Fruit fly (Drosophila melanogaster) whole organism, embryonic: ENCODE results near the gene stv.

Experiments used
- Asciz ChIP-seq: fragments of 200-800 bp; sonication (Bioruptor generic); optimal IDR thresholded peaks from 2 replicates; lab custom pipeline; 2017; ENCODE audit warnings: missing biosample characterization, mild to moderate bottlenecking, missing genetic modification characterization, missing genetic modification reagents
- B-H2 ChIP-seq: fragments of 200-800 bp; sonication (Bioruptor generic); optimal IDR thresholded peaks from 2 replicates; lab custom pipeline; 2018; ENCODE audit warnings: missing biosample characterization, mild to moderate bottlenecking, missing genetic modification characterization
- Bgb ChIP-seq: fragments of 200-800 bp; sonication (Bioruptor generic); IDR thresholded peaks from 2 replicates; pipeline ENCODE4 v1.3.6; 2022; ENCODE audit warnings: missing biosample characterization, missing genetic modification characterization; ENCODE audit not compliant: partially characterized antibody
- BtbVII ChIP-seq: fragments of 200-800 bp; sonication (Bioruptor generic); optimal IDR thresholded peaks from 3 replicates; lab custom pipeline; 2017; ENCODE audit warnings: missing biosample characterization, mild to moderate bottlenecking, missing genetic modification characterization
- CG12236 ChIP-seq: fragments of 200-800 bp; sonication (Bioruptor generic); optimal IDR thresholded peaks from 2 replicates; lab custom pipeline; 2016; ENCODE audit warnings: missing biosample characterization, missing genetic modification characterization
- CG13123 ChIP-seq: fragments of 200-800 bp; sonication (Bioruptor generic); optimal IDR thresholded peaks from 2 replicates; lab custom pipeline; 2016; ENCODE audit warnings: missing biosample characterization, missing genetic modification characterization
- CG13624 ChIP-seq: fragments of 200-800 bp; sonication (Bioruptor generic); optimal IDR thresholded peaks from 2 replicates; lab custom pipeline; 2016; ENCODE audit warnings: missing biosample characterization, missing genetic modification characterization
- CG1529 ChIP-seq: fragments of 200-800 bp; sonication (Bioruptor generic); optimal IDR thresholded peaks from 3 replicates; lab custom pipeline; 2018; ENCODE audit warnings: missing biosample characterization, missing genetic modification characterization
- CG16813 ChIP-seq: fragments of 200-800 bp; sonication (Bioruptor generic); IDR thresholded peaks from 3 replicates; pipeline ENCODE4 v1.3.6; 2022; ENCODE audit warnings: missing biosample characterization, missing genetic modification characterization; ENCODE audit not compliant: partially characterized antibody
- CG2889 ChIP-seq: fragments of 200-800 bp; sonication (Bioruptor generic); IDR thresholded peaks from 3 replicates; pipeline ENCODE4 v1.3.6; 2022; ENCODE audit warnings: missing biosample characterization, missing genetic modification characterization
- CG33213 ChIP-seq: fragments of 200-800 bp; sonication (Bioruptor generic); optimal IDR thresholded peaks from 3 replicates; lab custom pipeline; 2016; ENCODE audit warnings: missing biosample characterization, missing genetic modification characterization
- CG42726 ChIP-seq: fragments of 200-800 bp; sonication (Bioruptor generic); IDR thresholded peaks from 2 replicates; pipeline ENCODE4 v1.3.6; 2022; ENCODE audit warnings: missing biosample characterization, missing genetic modification characterization; ENCODE audit not compliant: partially characterized antibody
- CG6689 ChIP-seq: fragments of 200-800 bp; sonication (Bioruptor generic); IDR thresholded peaks from 2 replicates; pipeline ENCODE4 v1.3.6; 2022; ENCODE audit warnings: missing biosample characterization, missing genetic modification characterization
- CG6791 ChIP-seq: fragments of 200-800 bp; sonication (Bioruptor generic); IDR thresholded peaks from 3 replicates; pipeline ENCODE4 v1.3.6; 2022; ENCODE audit warnings: missing biosample characterization, missing genetic modification characterization; ENCODE audit not compliant: partially characterized antibody
- CG7786 ChIP-seq: fragments of 200-800 bp; sonication (Bioruptor generic); optimal IDR thresholded peaks from 2 replicates; lab custom pipeline; 2016; ENCODE audit warnings: missing biosample characterization, missing genetic modification characterization
- CG9876 ChIP-seq: fragments of 200-800 bp; sonication (Bioruptor generic); optimal IDR thresholded peaks from 2 replicates; lab custom pipeline; 2016; ENCODE audit warnings: missing biosample characterization, missing genetic modification characterization
- Camta ChIP-seq: fragments of 200-800 bp; sonication (Bioruptor generic); optimal IDR thresholded peaks from 2 replicates; lab custom pipeline; 2016; ENCODE audit warnings: missing biosample characterization, missing genetic modification characterization
- Dfd ChIP-seq, 2 experiments: fragments of >200 bp; optimal IDR thresholded peaks; 2 replicates each; lab custom pipeline; 2017; ENCODE audit warnings: missing biosample characterization in 2 of 2, missing genetic modification characterization in 2 of 2
- ERR ChIP-seq: fragments of 200-800 bp; sonication (Bioruptor generic); optimal IDR thresholded peaks from 2 replicates; lab custom pipeline; 2016; ENCODE audit warnings: missing biosample characterization, missing genetic modification characterization
- H2.0 ChIP-seq: fragments of 200-800 bp; sonication (Bioruptor generic); IDR thresholded peaks from 2 replicates; pipeline ENCODE4 v1.3.6; 2022; ENCODE audit warnings: missing biosample characterization, missing genetic modification characterization
- Lhr ChIP-seq: fragments of 200-800 bp; sonication (Bioruptor generic); optimal IDR thresholded peaks from 3 replicates; lab custom pipeline; 2017; ENCODE audit warnings: mild to moderate bottlenecking, missing biosample characterization, missing genetic modification reagents, missing genetic modification characterization
- Mes4 ChIP-seq: fragments of 200-800 bp; sonication (Bioruptor generic); optimal IDR thresholded peaks from 2 replicates; lab custom pipeline; 2016; ENCODE audit warnings: missing biosample characterization, missing genetic modification characterization
- Nf-YB ChIP-seq: fragments of 200-800 bp; sonication (Bioruptor generic); optimal IDR thresholded peaks from 3 replicates; lab custom pipeline; 2019; ENCODE audit warnings: missing biosample characterization, mild to moderate bottlenecking, missing genetic modification characterization, moderate library complexity
- Pdp1 ChIP-seq, 2 experiments: fragments of 200-800 bp; sonication (Bioruptor generic); optimal IDR thresholded peaks; 3 replicates each; lab custom pipeline; 2016; ENCODE audit warnings: missing biosample characterization in 2 of 2, missing genetic modification characterization in 2 of 2, mild to moderate bottlenecking in 1 of 2, moderate library complexity in 1 of 2
- Sin3A ChIP-seq: fragments of >200 bp; optimal IDR thresholded peaks from 2 replicates; lab custom pipeline; 2018
- Sox100B ChIP-seq: fragments of 200-800 bp; sonication (Bioruptor generic); optimal IDR thresholded peaks from 3 replicates; lab custom pipeline; 2018; ENCODE audit warnings: missing biosample characterization, mild to moderate bottlenecking, missing genetic modification characterization
- Sry-δ ChIP-seq: fragments of 200-800 bp; sonication (Bioruptor generic); optimal IDR thresholded peaks from 2 replicates; lab custom pipeline; 2016; ENCODE audit warnings: missing biosample characterization, missing genetic modification characterization
- aop ChIP-seq: fragments of 200-800 bp; sonication (Bioruptor generic); IDR thresholded peaks from 2 replicates; pipeline ENCODE4 v1.3.6; 2022; ENCODE audit warnings: missing biosample characterization, missing genetic modification characterization
- ap ChIP-seq: fragments of 200-800 bp; sonication (Bioruptor generic); IDR thresholded peaks from 2 replicates; pipeline ENCODE4 v1.3.6; 2022; ENCODE audit warnings: missing biosample characterization, missing genetic modification characterization
- dati ChIP-seq: fragments of 200-800 bp; sonication (Bioruptor generic); IDR thresholded peaks from 2 replicates; pipeline ENCODE4 v1.3.6; 2022; ENCODE audit warnings: missing biosample characterization, missing genetic modification characterization
- dimm ChIP-seq: fragments of 200-800 bp; sonication (Bioruptor generic); IDR thresholded peaks from 2 replicates; pipeline ENCODE4 v1.3.6; 2022; ENCODE audit warnings: missing biosample characterization, missing genetic modification characterization
- grau ChIP-seq: fragments of 200-800 bp; optimal IDR thresholded peaks from 3 replicates; lab custom pipeline; 2019; ENCODE audit warnings: missing biosample characterization, mild to moderate bottlenecking, missing genetic modification characterization, moderate library complexity
- mirr ChIP-seq: fragments of 200-800 bp; sonication (Bioruptor generic); optimal IDR thresholded peaks from 3 replicates; lab custom pipeline; 2018; ENCODE audit warnings: missing biosample characterization, mild to moderate bottlenecking, missing genetic modification characterization
- nom ChIP-seq: fragments of 200-800 bp; sonication (Bioruptor generic); optimal IDR thresholded peaks from 2 replicates; lab custom pipeline; 2017; ENCODE audit warnings: missing biosample characterization, missing genetic modification characterization, mild to moderate bottlenecking, moderate library complexity, missing genetic modification reagents
- onecut ChIP-seq: fragments of 200-800 bp; sonication (Bioruptor generic); IDR thresholded peaks from 2 replicates; pipeline ENCODE4 v1.3.6; 2022; ENCODE audit warnings: missing biosample characterization, missing genetic modification characterization
- otp ChIP-seq: fragments of 200-800 bp; sonication (Bioruptor generic); IDR thresholded peaks from 3 replicates; pipeline ENCODE4, ENCODE4 v1.3.6; 2022; ENCODE audit warnings: missing biosample characterization, missing genetic modification characterization
- sens ChIP-seq: fragments of 200-800 bp; sonication (Bioruptor generic); peaks from one replicate; lab custom pipeline; 2016; ENCODE audit warnings: missing biosample characterization, missing genetic modification characterization
- tgo ChIP-seq: fragments of 200-800 bp; sonication (Bioruptor generic); IDR thresholded peaks from 3 replicates; pipeline ENCODE4 v1.3.6; 2022; ENCODE audit warnings: missing biosample characterization, missing genetic modification characterization
- trem ChIP-seq: fragments of 200-800 bp; optimal IDR thresholded peaks from 3 replicates; lab custom pipeline; 2019; ENCODE audit warnings: missing biosample characterization, mild to moderate bottlenecking, missing genetic modification characterization, moderate library complexity
- unpg ChIP-seq: fragments of 200-800 bp; sonication (Bioruptor generic); optimal IDR thresholded peaks from 3 replicates; lab custom pipeline; 2018; ENCODE audit warnings: missing biosample characterization, mild to moderate bottlenecking, missing genetic modification characterization, moderate library complexity
- wek ChIP-seq: fragments of 200-800 bp; sonication (Bioruptor generic); optimal IDR thresholded peaks from 3 replicates; lab custom pipeline; 2018; ENCODE audit warnings: missing biosample characterization, mild to moderate bottlenecking, missing genetic modification characterization, moderate library complexity
- zen2 ChIP-seq: fragments of 200-800 bp; sonication (Bioruptor generic); IDR thresholded peaks from 3 replicates; pipeline ENCODE4 v1.3.6; 2022; ENCODE audit warnings: missing biosample characterization, missing genetic modification characterization; ENCODE audit not compliant: partially characterized antibody

stv gene

DNA sequence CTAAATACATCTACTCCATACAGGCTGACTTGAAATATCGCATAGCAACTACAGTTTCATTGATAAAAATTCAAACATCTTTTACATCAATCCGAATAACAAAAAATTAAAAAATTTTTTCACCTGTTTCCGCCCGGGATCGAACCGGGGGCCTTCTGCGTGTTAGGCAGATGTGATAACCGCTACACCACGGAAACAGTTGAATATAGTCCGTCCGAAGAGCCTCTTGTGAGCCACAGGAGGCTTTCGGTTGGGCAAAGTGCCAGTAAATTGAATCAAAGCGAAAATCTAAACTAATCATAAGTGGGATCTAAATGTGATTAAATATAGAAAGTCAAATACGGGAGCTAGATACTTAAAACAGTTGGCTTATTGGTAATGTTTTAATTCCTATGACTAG, 43.8 kb upstream of the stv start (continued):
- no peak for TF ChIP-seq BtbVII (GFP tag; lab: Kevin White, UChicago)
- peak; percentile 53 for TF ChIP-seq sens
- no peak for TF ChIP-seq Sox100B (GFP tag; lab: Kevin White, UChicago)
- no peak for TF ChIP-seq CG6689
- TF ChIP-seq ap: no peak
- TF ChIP-seq CG13624 (GFP tag; lab: Kevin White, UChicago): no peak
- TF ChIP-seq CG9876 (GFP tag; lab: Kevin White, UChicago): no peak
- TF ChIP-seq CG12236 (GFP tag; lab: Kevin White, UChicago): no peak
- no peak for TF ChIP-seq wek (GFP tag; lab: Kevin White, UChicago)
- no peak for TF ChIP-seq dimm (GFP tag; lab: Robert Waterston, UW)
- TF ChIP-seq tgo: no peak
- TF ChIP-seq ERR (GFP tag; lab: Kevin White, UChicago): no peak
- TF ChIP-seq Bgb: peak; percentile 78
- TF ChIP-seq Mes4 (GFP tag; lab: Kevin White, UChicago): no peak
- TF ChIP-seq nom (GFP tag; lab: Kevin White, UChicago): no peak
- TF ChIP-seq mirr (GFP tag; lab: Kevin White, UChicago): no peak
- TF ChIP-seq CG1529 (GFP tag; lab: Kevin White, UChicago): no peak
- peak; percentile 60; the same call in 1 of the 2 replicates for TF ChIP-seq CG42726 (GFP tag; lab: Robert Waterston, UW)
- no peak for TF ChIP-seq otp (GFP tag; lab: Robert Waterston, UW)
- no peak for TF ChIP-seq trem (tag; lab: Kevin White, UChicago)
- TF ChIP-seq aop: no peak
- no peak for TF ChIP-seq Lhr
- no peak for TF ChIP-seq Sry-δ (GFP tag; lab: Kevin White, UChicago)
- TF ChIP-seq Asciz (GFP tag; lab: Kevin White, UChicago): no peak
- no peak for TF ChIP-seq Nf-YB (GFP tag; lab: Kevin White, UChicago)
- no peak for TF ChIP-seq Pdp1 (GFP tag; optimal IDR thresholded peaks at IDR 0.05; lab: Kevin White, UChicago)
- no peak for TF ChIP-seq CG7786 (GFP tag; lab: Kevin White, UChicago)
- no peak for TF ChIP-seq Dfd (GFP tag; optimal IDR thresholded peaks at IDR 0.05; lab: Kevin White, UChicago)
- no peak for TF ChIP-seq unpg (GFP tag; lab: Kevin White, UChicago)
- no peak for TF ChIP-seq CG2889
- no peak for TF ChIP-seq CG13123 (GFP tag; lab: Kevin White, UChicago)
- no peak for TF ChIP-seq B-H2
- no peak for TF ChIP-seq Camta (GFP tag; lab: Kevin White, UChicago)
- TF ChIP-seq CG16813 (GFP tag; lab: Robert Waterston, UW): peak; percentile 72
- peak; percentile 76; the same call in 2 of the 3 replicates for TF ChIP-seq CG6791
- no peak for TF ChIP-seq dati (GFP tag; lab: Robert Waterston, UW)
- no peak for TF ChIP-seq H2.0 (GFP tag; lab: Robert Waterston, UW)
- TF ChIP-seq CG33213 (GFP tag; lab: Kevin White, UChicago): no peak
- TF ChIP-seq zen2 (GFP tag; lab: Robert Waterston, UW): peak; percentile 47; the same call in 1 of the 3 replicates
- no peak for TF ChIP-seq onecut (GFP tag; lab: Robert Waterston, UW)
- TF ChIP-seq grau (tag; lab: Kevin White, UChicago): no peak
- TF ChIP-seq Sin3A (lab: Kevin White, UChicago): no peak
